Worm (Caenorhabditis elegans) whole organism, L3 larva: Measurements from ENCODE around the gene F07F6.2.

Experiments used
- egl-27 ChIP-seq: sonication (generic microtip); optimal IDR thresholded peaks from 4 replicates; lab custom pipeline; 2017; ENCODE audit warnings: missing biosample characterization, missing genetic modification reagents, missing genetic modification characterization
- eor-1 ChIP-seq, 2 experiments: fragments of 150-350 bp; optimal IDR thresholded peaks; 2 replicates each; lab custom pipeline; 2014 to 2018; ENCODE audit warnings: missing biosample characterization in 2 of 2, missing genetic modification characterization in 2 of 2
- lin-39 ChIP-seq: fragments of 150-350 bp; optimal IDR thresholded peaks from 2 replicates; lab custom pipeline; 2018; ENCODE audit warnings: missing biosample characterization, missing genetic modification reagents, missing genetic modification characterization
- mml-1 ChIP-seq: fragments of 150-350 bp; sonication (generic microtip); optimal IDR thresholded peaks from 3 replicates; lab custom pipeline; 2014; ENCODE audit warnings: missing biosample characterization, missing genetic modification characterization
- nhr-237 ChIP-seq: fragments of 150-350 bp; optimal IDR thresholded peaks from 2 replicates; lab custom pipeline; 2014; ENCODE audit warnings: missing biosample characterization, missing genetic modification characterization
- pqm-1 ChIP-seq: fragments of 150-350 bp; optimal IDR thresholded peaks from 2 replicates; lab custom pipeline; 2017; ENCODE audit warnings: missing biosample characterization, missing genetic modification characterization, inconsistent platforms
- tbx-2 ChIP-seq: sonication (generic microtip); optimal IDR thresholded peaks from 2 replicates; lab custom pipeline; 2016; ENCODE audit warnings: mild to moderate bottlenecking, missing genetic modification characterization, missing compliant biosample characterization
- unc-39 ChIP-seq: sonication (generic microtip); optimal IDR thresholded peaks from 4 replicates; lab custom pipeline; 2017; ENCODE audit warnings: missing biosample characterization, missing genetic modification characterization

- TF ChIP-seq lin-39 (tag; lab: Kevin White, UChicago) (no peak), nhr-237 (tag; lab: Kevin White, UChicago) (no peak), eor-1 (tag; optimal IDR thresholded peaks at IDR 0.05; lab: Kevin White, UChicago) (no peak), unc-39 (tag; lab: Kevin White, UChicago) (no peak), egl-27 (tag; lab: Kevin White, UChicago) (no peak), pqm-1 (no peak), tbx-2 (tag; lab: Kevin White, UChicago) (no peak), mml-1 (tag; lab: Kevin White, UChicago) (no peak)
Observed at ce11 chrII:5416204-5416764, 13.7 kb upstream of the F07F6.2 start, which contains the start of gene EEED8.2.
